Worm (Caenorhabditis elegans): ENCODE data around the gene C17C3.1.

C17C3.1 gene

ce11 chrII:5544145-5544515 is 26.2 kb upstream of the C17C3.1 start (continued):
- TF ChIP-seq F49E8.2 (tag; optimal IDR thresholded peaks at IDR 0.05; ENCODE audit: insufficient read depth) (no peak), F52B5.7 (tag; optimal IDR thresholded peaks at IDR 0.05) (no peak), lag-1 (GFP tag; IDR thresholded peaks at IDR 0.05) (no peak), sdz-38 (tag; optimal IDR thresholded peaks at IDR 0.05) (no peak), dpl-1 (GFP tag; optimal IDR thresholded peaks at IDR 0.05) (no peak), hlh-12 (tag; optimal IDR thresholded peaks at IDR 0.05) (no peak), K12H6.12 (tag; optimal IDR thresholded peaks at IDR 0.05) (no peak), let-607 (tag; optimal IDR thresholded peaks at IDR 0.05) (no peak), hlh-26 (GFP tag; conservative IDR thresholded peaks at IDR 0.05) (no peak), madf-10 (tag; optimal IDR thresholded peaks at IDR 0.05) (no peak), F22D6.2 (tag; optimal IDR thresholded peaks at IDR 0.05) (peak; percentile 32), ztf-25 (GFP tag; IDR thresholded peaks at IDR 0.05) (no peak), nfya-1 (tag; optimal IDR thresholded peaks at IDR 0.05; ENCODE audit: borderline replicate concordance, insufficient read depth) (no peak), egl-44 (GFP tag; IDR thresholded peaks at IDR 0.05) (peak; percentile 62; the same call in 1 of the 2 replicates), nhr-90 (tag; optimal IDR thresholded peaks at IDR 0.05) (no peak), aptf-3 (GFP tag; IDR thresholded peaks at IDR 0.05) (no peak; the same call in 1 of the 2 replicates), tlf-1 (GFP tag; optimal IDR thresholded peaks at IDR 0.05) (no peak), B0261.1 (tag; optimal IDR thresholded peaks at IDR 0.05) (no peak), hmg-1.2 (GFP tag; IDR thresholded peaks at IDR 0.05) (peak; percentile 53), cebp-2 (GFP tag; IDR thresholded peaks at IDR 0.05) (no peak), madf-6 (GFP tag; IDR thresholded peaks at IDR 0.05) (peak; percentile 30; the same call in 1 of the 2 replicates), ama-1 (optimal IDR thresholded peaks at IDR 0.05) (peak; percentile 98), ama-1 (GFP tag; optimal IDR thresholded peaks at IDR 0.05) (no peak), F57C9.4 (tag; optimal IDR thresholded peaks at IDR 0.05) (no peak), lin-54 (GFP tag; optimal IDR thresholded peaks at IDR 0.05) (peak; percentile 25), rpc-1 (optimal IDR thresholded peaks at IDR 0.05) (no peak), rpc-1 (tag; optimal IDR thresholded peaks at IDR 0.05) (no peak), C06A6.2 (GFP tag; conservative IDR thresholded peaks at IDR 0.05) (peak; percentile 78), attf-3 (GFP tag; conservative IDR thresholded peaks at IDR 0.05) (peak; percentile 49), snpc-3.4 (tag; optimal IDR thresholded peaks at IDR 0.05) (no peak), snpc-4 (GFP tag; optimal IDR thresholded peaks at IDR 0.05) (peak; percentile 93), snpc-4 (tag; optimal IDR thresholded peaks at IDR 0.05) (peak; percentile 98 to 99 (median 98)), ztf-22 (GFP tag; optimal IDR thresholded peaks at IDR 0.05) (peak; percentile 50), B0336.3 (GFP tag; IDR thresholded peaks at IDR 0.05) (peak; percentile 54; the same call in 1 of the 2 replicates), tbx-9 (tag; optimal IDR thresholded peaks at IDR 0.05; ENCODE audit: borderline replicate concordance) (no peak), F57A8.1 (GFP tag; optimal IDR thresholded peaks at IDR 0.05) (no peak), zfh-2 (GFP tag; conservative IDR thresholded peaks at IDR 0.05) (no peak), F55B11.4 (tag; optimal IDR thresholded peaks at IDR 0.05; ENCODE audit: borderline replicate concordance, insufficient read depth) (no peak), nhr-179 (tag; optimal IDR thresholded peaks at IDR 0.05) (no peak), ztf-28 (GFP tag; IDR thresholded peaks at IDR 0.05) (no peak), chd-7 (tag; optimal IDR thresholded peaks at IDR 0.05) (no peak), cebp-1 (GFP tag; IDR thresholded peaks at IDR 0.05) (peak; percentile 64), cebp-1 (tag; optimal IDR thresholded peaks at IDR 0.05) (peak; percentile 60), efl-1 (GFP tag; optimal IDR thresholded peaks at IDR 0.05) (no peak), die-1 (tag; optimal IDR thresholded peaks at IDR 0.05) (no peak), Y79H2A.3 (GFP tag; conservative IDR thresholded peaks at IDR 0.05) (no peak), lir-1 (GFP tag; conservative IDR thresholded peaks at IDR 0.05) (no peak), gei-17 (GFP tag; optimal IDR thresholded peaks at IDR 0.05) (no peak), Y53G8AR.9 (GFP tag; conservative IDR thresholded peaks at IDR 0.05) (peak; percentile 37), hmg-20 (GFP tag; IDR thresholded peaks at IDR 0.05) (0 out of 2 replicates have a peak, but pooled peaks have one; percentile 27)
